Worm (Caenorhabditis elegans) whole organism, dauer: ENCODE results near the gene clec-190.
"Not testable (repeated sequence)": the region's sequence is repeated elsewhere in the genome, so short reads cannot be mapped to it uniquely, and the experiment has no call there.

Source experiments
- unc-62 ChIP-seq: sonication (generic microtip); optimal IDR thresholded peaks from 2 replicates; lab custom pipeline; 2017; ENCODE audit warnings: missing biosample characterization, missing genetic modification reagents, missing genetic modification characterization

The clec-190 gene

DNA sequence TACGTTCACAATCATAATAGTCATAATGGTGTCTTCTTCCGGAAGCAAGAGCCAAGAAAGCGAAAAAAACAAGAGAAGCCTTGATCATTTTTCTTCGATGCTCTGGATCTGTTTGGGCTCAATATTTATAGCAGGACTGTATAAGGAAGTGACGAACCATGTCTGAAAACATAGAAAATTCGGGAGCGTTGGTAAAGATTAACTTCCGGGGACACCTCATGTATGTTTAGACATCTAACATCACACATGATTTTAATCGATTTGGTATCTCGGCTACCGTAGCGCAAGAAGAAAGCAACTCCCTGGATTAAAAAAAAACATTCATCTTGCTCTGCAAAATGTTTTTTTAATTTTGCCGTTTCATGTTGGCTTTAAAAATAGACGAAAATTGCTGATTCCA, at the start of gene clec-190:
TSS of gene clec-190 (minus strand) at position 101 of the 400 bp plus-strand sequence.
- TF ChIP-seq unc-62 (GFP tag; lab: Kevin White, UChicago) = no peak

DNA sequence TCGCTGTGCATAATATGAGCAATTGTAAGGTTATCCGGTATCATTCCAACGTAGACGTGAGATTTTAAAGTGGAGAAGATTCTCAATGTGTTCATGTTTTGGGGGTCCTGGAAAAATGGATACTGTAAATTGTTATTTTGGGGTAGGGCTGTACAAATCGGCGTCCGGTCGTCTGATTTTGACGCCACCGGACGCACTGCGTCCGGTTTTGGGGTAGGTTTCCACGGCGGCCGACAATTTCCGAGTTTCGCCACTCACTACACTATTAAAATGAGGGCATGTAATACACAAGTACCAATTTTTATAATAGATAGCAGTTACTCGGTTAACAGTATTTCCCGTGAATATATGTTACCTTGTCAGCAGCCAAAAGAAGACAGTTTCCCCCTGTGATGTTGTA, 42.5 kb upstream of the clec-190 start:
- TF ChIP-seq unc-62 (GFP tag; lab: Kevin White, UChicago) = no peak

DNA sequence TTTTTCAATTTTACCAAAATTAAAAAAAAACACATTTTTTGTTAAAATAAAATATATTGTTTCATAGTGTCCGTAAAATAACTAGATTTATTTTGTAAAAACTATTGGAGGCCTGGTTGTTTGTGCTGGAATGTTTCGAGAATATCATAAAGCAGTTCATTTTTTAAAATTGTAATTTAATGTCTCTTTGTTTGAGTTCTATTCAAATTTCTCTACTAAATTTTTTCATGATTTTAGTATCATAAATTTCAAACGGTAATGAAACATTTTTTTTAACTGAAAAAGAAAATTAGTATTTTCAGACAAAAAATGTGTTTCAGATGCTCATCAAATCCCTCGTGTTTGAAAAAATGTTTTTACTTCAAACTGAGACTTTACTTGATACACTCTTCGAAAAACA, 39.7 kb upstream of the clec-190 start:
- no peak for TF ChIP-seq unc-62 (GFP tag; lab: Kevin White, UChicago)

DNA sequence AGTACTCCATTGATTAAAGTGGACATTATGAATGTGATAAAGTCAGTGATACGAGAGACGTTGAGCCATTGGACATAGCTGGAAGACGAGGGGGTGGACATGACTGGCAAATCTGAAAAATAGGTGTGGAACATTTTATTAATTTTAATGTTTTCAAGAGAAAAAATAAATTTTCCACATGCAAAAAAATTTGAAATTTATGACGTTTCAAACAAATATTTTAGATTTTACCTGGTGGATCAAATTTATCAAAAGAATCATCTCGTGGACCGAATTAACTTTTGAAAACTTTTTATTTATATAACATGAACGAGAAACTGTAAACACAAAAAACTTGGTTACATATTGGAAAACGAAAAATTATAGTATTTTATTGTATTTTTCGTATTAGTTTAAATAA, 21.2 kb upstream of the clec-190 start, which contains the start of gene str-78:
TSS of gene str-78 (minus strand) at position 101 of the 400 bp plus-strand sequence.
- no peak for TF ChIP-seq unc-62 (GFP tag; lab: Kevin White, UChicago)

DNA sequence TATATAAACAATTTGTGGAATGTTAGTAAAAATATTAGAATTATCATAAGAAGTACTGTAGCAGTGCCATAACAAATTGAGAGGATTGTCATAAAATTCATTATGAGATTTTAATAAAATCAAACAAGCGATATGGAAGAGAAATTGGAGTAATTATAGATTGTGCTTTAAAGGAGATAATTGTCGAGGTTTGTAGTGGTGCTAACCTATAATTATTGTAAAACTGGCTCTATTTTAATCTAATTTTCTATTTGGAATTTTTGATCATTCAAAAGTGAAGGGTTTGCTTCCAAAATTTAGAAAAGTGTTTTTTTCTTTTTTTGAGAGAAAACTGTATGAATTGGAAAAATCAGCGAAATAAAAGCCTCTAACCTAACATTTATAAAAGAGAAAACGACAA, 14.9 kb upstream of the clec-190 start, which contains the start of gene srg-51:
TSS of gene srg-51 (minus strand) at position 101 of the 400 bp plus-strand sequence.
- TF ChIP-seq unc-62 (GFP tag; lab: Kevin White, UChicago) = no peak

DNA sequence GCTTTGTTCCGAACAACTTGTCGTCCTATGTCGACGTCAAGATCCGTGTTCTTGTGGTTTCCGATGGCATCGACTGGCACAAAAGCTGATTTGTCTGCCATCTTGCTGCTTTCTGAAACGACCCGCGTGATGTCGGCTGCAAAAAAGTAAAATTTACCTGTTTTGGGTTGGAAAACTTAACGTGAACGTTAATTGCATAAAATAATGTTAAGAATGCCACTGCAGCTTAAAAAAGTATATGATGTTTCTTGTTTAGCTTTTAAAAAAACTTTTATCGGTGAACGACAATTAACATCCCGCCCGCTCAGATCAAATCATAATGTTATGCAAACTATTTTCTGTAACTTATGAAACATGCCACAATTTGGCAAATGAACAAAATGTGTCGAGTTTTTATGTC, 8.0 kb upstream of the clec-190 start, which contains the start of gene M199.8:
TSS of gene M199.8 (minus strand) at position 101 of the 400 bp plus-strand sequence.
- TF ChIP-seq unc-62 (GFP tag; lab: Kevin White, UChicago) = not testable (repeated sequence)

DNA sequence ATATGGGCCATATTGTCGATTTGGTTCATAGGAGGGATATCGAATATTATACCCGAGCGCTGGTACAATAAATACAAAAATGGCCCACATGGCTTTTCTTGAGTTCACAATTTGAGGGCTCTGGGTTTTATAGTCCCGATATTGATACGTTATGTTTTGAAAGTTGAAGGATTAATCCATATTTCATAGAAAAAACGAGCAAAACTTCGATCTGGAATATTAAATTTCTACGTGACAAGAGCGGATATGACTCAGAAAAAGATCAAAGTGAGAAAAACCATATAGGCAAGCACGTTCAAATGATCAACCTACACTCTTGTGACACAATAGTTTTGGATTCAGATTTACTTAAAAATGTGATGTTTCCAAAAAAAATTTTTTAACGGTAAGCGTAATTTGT, 5.8 kb upstream of the clec-190 start, which contains the start of gene col-135:
TSS of gene col-135 (minus strand) at position 101 of the 400 bp plus-strand sequence.
- no peak for TF ChIP-seq unc-62 (GFP tag; lab: Kevin White, UChicago)

DNA sequence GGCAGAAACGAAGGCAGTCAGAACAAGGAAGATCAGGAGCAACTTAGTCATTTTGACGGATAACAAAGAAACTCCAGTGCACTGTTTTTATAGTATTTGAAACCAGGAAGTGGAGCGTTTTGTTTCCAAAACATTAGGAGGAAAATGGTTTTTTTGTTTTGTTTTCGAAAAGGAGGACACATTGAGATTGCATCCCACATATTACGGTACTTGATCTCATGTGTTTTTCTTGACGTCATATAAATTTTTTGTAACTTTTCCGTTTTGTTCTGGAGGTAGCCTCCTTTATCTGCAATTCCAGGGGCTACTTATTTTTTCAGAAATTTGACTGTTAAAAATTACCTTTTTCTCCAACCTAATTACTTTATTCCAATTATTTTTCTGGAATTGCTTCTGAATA, 1.8 kb upstream of the clec-190 start, which contains the start of gene M199.9:
TSS of gene M199.9 (minus strand) at position 101 of the 400 bp plus-strand sequence.
- TF ChIP-seq unc-62 (GFP tag; lab: Kevin White, UChicago) = no peak

DNA sequence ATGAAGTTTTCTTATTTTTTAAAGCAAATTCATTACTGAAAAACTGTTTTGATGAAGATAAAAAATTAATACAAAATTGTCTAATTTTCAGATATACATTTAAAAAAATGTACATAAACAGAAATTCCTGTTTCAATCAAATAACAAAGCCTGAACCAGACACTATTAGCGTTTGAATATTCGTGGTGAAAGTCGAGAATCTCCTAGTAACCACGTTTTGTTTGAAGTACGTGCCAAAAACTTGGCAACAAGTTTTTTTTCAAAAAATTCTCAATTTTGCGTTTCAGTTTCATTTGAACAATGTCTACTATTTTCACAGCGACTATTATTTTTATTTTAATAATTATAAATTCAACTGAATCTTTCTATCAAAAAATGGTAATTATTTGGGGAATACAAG, 3.0 kb downstream of the clec-190 start, which contains the start of gene M199.7:
TSS of gene M199.7 (plus strand) at position 301 of the 400 bp plus-strand sequence.
- TF ChIP-seq unc-62 (GFP tag; lab: Kevin White, UChicago) = no peak

DNA sequence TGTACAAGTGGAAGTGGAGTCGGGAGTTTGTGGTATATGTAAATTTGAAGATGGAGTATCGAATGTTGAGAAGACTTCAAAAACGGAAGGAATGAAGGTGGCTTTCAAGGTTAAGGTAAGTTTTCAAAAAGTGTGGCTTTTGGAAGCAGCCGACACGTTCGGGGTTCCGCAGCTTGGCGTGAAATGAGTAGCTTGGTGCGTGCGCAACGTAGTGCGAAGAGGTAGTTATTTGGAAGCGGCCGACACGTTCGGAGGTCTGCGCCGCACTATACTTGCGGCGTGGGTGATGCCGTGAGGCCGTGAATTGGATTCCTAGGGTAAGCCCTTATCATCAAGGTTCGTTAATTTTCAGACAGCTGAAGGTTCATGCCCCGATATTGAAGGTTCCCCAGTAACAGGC, 5.2 kb downstream of the clec-190 start, which contains the start of gene clec-189:
TSS of gene clec-189 (plus strand) at position 92 of the 400 bp plus-strand sequence.
- no peak for TF ChIP-seq unc-62 (GFP tag; lab: Kevin White, UChicago)

DNA sequence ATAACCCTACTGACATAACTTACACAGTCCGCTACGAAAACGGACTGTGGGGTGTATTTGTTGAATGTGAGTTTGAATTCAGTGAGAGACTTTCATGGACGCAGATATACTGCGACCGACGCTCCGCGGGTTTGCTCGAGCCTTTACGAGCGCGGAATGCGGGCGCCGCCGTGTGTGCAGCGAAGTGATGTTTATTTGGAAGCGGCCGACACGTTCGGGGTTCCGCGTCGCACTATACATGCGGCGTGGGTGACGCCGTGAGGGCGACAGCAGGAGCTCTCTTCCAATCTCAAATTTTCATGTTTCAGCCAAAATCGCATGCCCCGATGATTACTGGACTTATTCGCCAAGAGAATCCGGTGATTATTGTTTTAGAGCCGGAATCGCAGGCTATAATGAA, 6.7 kb downstream of the clec-190 start:
- no peak for TF ChIP-seq unc-62 (GFP tag; lab: Kevin White, UChicago)

DNA sequence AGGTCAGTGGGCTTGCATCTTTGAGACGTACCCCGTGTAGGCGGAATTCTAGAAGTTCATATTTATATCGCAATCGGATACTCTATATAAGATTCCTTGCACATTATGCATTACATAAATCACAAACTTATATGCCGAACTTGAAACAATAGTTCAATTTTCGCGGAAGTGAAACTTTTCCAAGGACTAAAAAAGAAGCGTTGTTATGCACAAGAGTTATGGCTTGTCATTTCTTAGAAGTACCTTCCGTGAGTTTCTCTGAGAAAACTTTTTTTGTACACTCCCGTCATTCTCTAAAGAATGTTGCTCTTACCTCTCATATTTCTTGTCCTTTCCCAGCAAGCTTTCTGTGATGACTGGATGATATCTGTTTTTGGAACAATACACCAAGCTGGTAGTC, 7.5 kb downstream of the clec-190 start, which contains the start of gene M199.136:
TSS of gene M199.136 (plus strand) at position 301 of the 400 bp plus-strand sequence.
- TF ChIP-seq unc-62 (GFP tag; lab: Kevin White, UChicago) = no peak

DNA sequence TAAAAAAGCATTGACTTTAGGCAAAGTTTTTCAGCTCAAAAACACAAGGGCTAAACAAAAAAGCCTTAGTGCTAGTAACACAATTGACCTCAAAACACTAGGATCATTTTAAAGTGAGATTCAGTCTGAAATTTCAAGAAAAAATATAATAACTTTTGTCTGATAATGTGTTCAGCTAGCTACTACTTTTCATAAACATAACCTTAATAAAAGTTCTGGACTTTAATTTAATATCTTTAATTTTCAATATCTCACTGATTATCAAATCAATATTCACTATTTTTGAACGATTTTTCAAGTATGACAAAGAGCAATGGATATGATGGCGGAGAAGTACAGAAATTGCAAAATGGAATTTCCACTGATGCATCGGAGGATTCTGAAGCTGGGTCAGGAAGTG, 11.6 kb downstream of the clec-190 start, which contains the start of gene M199.135:
TSS of gene M199.135 (plus strand) at position 301 of the 400 bp plus-strand sequence.
- TF ChIP-seq unc-62 (GFP tag; lab: Kevin White, UChicago) = no peak

DNA sequence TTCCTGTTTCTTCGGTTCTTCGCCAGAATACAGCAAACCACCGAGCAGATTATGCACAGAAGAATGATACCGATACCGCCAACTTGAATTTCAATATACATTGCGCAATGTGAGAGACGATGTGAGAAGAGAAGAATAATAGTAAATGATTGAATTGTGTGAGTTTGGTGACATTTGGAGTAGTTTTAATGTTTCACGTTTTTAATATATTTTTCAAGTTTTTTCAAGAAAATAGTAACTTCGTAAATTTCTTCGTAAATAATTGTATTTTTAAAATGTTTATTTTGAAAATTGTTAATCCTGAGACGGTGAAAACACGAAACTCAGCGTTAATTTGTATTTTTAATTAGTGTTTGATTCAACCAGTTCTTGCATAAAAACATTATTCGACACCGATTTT, 12.8 kb downstream of the clec-190 start, which contains the start of gene M199.134:
TSS of gene M199.134 (minus strand) at position 101 of the 400 bp plus-strand sequence.
- no peak for TF ChIP-seq unc-62 (GFP tag; lab: Kevin White, UChicago)

DNA sequence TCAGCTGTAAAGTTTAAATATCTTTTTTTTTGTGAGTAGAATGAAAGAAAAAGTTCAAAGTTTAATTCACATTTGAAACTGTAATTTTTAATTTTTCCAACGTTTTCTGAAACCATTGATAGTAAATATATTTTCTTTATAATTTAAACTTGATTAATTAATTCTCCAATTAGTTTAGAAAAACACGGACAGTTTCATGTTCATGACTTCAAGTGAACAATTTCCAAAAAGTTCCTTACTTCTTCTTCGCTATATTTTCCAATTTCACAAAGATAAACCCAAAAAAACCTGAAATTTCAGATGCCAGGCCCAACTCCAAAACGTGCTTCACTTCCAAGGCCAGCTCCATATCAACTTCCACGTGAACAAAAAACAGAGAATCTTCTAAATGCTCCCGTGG, 17.4 kb downstream of the clec-190 start, which contains the start of gene M199.2:
TSS of gene M199.2 (plus strand) at position 301 of the 400 bp plus-strand sequence.
- no peak for TF ChIP-seq unc-62 (GFP tag; lab: Kevin White, UChicago)

DNA sequence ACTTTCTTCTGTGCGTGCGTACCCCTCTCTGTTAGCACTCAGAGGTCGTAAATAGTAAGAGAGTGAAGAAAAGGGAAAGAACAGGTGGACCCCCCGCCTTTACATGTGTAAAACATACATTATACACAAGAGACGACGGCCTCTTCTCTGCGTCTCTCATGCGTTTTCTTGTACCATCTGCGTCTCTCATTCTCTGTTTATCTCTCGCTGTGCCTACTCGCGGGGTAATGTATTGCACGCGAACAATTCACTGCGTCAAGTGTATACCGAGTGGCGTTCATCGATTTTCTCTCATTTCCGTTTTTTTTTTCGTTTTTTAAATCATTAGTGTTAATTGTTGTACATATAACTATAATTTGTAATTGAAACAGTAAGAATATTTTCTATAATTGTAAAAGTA, 18.7 kb downstream of the clec-190 start:
- TF ChIP-seq unc-62 (GFP tag; lab: Kevin White, UChicago) = no peak

DNA sequence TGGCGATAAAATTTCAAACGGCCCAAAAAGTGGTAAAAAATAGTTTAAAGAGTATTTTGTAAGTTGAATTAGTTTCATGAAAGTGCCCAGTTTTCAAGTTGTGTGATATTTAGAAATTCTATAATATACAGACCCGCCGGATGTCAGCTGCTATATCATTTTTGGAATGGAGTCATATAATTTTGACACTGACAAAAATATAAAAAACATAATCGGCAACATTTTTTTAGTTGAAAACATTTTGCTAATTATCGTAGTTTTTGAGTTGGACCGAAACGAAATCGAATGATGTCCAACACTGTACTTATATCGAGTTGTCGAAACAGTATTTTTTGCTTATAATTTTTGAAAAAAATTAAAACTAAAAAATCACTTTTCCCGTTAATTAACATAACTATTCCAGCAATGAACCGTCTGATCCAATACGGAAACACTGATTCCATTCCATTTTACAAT, 22.7 kb downstream of the clec-190 start, which contains the start of gene srt-44:
TSS of gene srt-44 (plus strand) at position 406 of the 456 bp plus-strand sequence.
- TF ChIP-seq unc-62 (GFP tag; lab: Kevin White, UChicago) = no peak
